Worm (Caenorhabditis elegans) whole organism, L2 larva: ENCODE results near the gene vps-54.

ENCODE experiments used
- C34F6.9 ChIP-seq: fragments of 150-350 bp; optimal IDR thresholded peaks from 2 replicates; lab custom pipeline; 2014; ENCODE audit warnings: missing biosample characterization, missing genetic modification characterization
- F13H6.1 ChIP-seq: sonication (generic microtip); optimal IDR thresholded peaks from 2 replicates; lab custom pipeline; 2016; ENCODE audit warnings: missing genetic modification characterization, missing compliant biosample characterization
- R02D3.7 ChIP-seq: fragments of 150-350 bp; optimal IDR thresholded peaks from 2 replicates; lab custom pipeline; 2014; ENCODE audit warnings: missing biosample characterization, missing genetic modification characterization
- Y55F3AM.14 ChIP-seq: fragments of 200-800 bp; sonication (Bioruptor generic); optimal IDR thresholded peaks from 2 replicates; lab custom pipeline; 2018; ENCODE audit warnings: mild to moderate bottlenecking, missing genetic modification characterization, missing compliant biosample characterization
- ZK546.5 ChIP-seq: sonication (generic microtip); optimal IDR thresholded peaks from 2 replicates; lab custom pipeline; 2017; ENCODE audit warnings: missing biosample characterization, missing genetic modification characterization
- alr-1 ChIP-seq: fragments of 150-350 bp; optimal IDR thresholded peaks from 2 replicates; lab custom pipeline; 2014; ENCODE audit warnings: missing biosample characterization, missing genetic modification characterization
- aly-2 ChIP-seq: fragments of 150-350 bp; optimal IDR thresholded peaks from 2 replicates; lab custom pipeline; 2014; ENCODE audit warnings: missing biosample characterization, missing genetic modification characterization
- ama-1 ChIP-seq: fragments of 150-350 bp; optimal IDR thresholded peaks from 2 replicates; lab custom pipeline; 2018; ENCODE audit warnings: inconsistent platforms
- blmp-1 ChIP-seq: sonication (generic microtip); optimal IDR thresholded peaks from 2 replicates; lab custom pipeline; 2017; ENCODE audit warnings: missing genetic modification characterization, mild to moderate bottlenecking, missing compliant biosample characterization, antibody characterized with exemption, moderate library complexity; ENCODE audit not compliant: insufficient read depth
- ceh-16 ChIP-seq: fragments of 150-350 bp; optimal IDR thresholded peaks from 2 replicates; lab custom pipeline; 2014; ENCODE audit warnings: missing biosample characterization, missing genetic modification characterization
- ceh-82 ChIP-seq: fragments of 150-350 bp; optimal IDR thresholded peaks from 2 replicates; lab custom pipeline; 2014; ENCODE audit warnings: missing biosample characterization, missing genetic modification characterization
- crh-2 ChIP-seq: sonication (generic microtip); optimal IDR thresholded peaks from 2 replicates; lab custom pipeline; 2017; ENCODE audit warnings: missing biosample characterization, missing genetic modification characterization
- elt-1 ChIP-seq: fragments of 150-350 bp; optimal IDR thresholded peaks from 2 replicates; lab custom pipeline; 2014; ENCODE audit warnings: missing biosample characterization, missing genetic modification characterization
- fos-1 ChIP-seq: fragments of 150-350 bp; optimal IDR thresholded peaks from 2 replicates; lab custom pipeline; 2014; ENCODE audit warnings: missing biosample characterization, missing genetic modification characterization
- gmeb-1 ChIP-seq: fragments of 150-350 bp; optimal IDR thresholded peaks from 2 replicates; lab custom pipeline; 2014; ENCODE audit warnings: missing biosample characterization, missing genetic modification characterization
- lin-11 ChIP-seq: fragments of 150-350 bp; sonication (generic microtip); optimal IDR thresholded peaks from 2 replicates; lab custom pipeline; 2014; ENCODE audit warnings: missing biosample characterization, missing genetic modification characterization, inconsistent platforms, mixed read lengths
- lin-13 ChIP-seq: fragments of 150-350 bp; optimal IDR thresholded peaks from 2 replicates; lab custom pipeline; 2014; ENCODE audit warnings: missing biosample characterization, missing genetic modification reagents, missing genetic modification characterization
- lin-39 ChIP-seq: fragments of 150-350 bp; optimal IDR thresholded peaks from 2 replicates; lab custom pipeline; 2014; ENCODE audit warnings: missing biosample characterization, missing genetic modification reagents, missing genetic modification characterization
- lsy-2 ChIP-seq, 2 experiments: fragments of 150-350 bp in 1 of 2; sonication (generic microtip) in 1 of 2; optimal IDR thresholded peaks; 2 replicates each; lab custom pipeline; 2014 to 2017; ENCODE audit warnings: missing biosample characterization in 2 of 2, missing genetic modification characterization in 2 of 2
- mab-5 ChIP-seq: fragments of 150-350 bp; optimal IDR thresholded peaks from 2 replicates; lab custom pipeline; 2014; ENCODE audit warnings: missing biosample characterization, missing genetic modification characterization
- mbf-1 ChIP-seq: sonication (generic microtip); optimal IDR thresholded peaks from 2 replicates; lab custom pipeline; 2017; ENCODE audit warnings: missing biosample characterization, missing genetic modification characterization
- mdl-1 ChIP-seq, 2 experiments: fragments of 150-350 bp in 1 of 2; sonication (generic microtip) in 1 of 2; optimal IDR thresholded peaks; 2 replicates each; lab custom pipeline; 2017; ENCODE audit warnings: missing biosample characterization in 2 of 2, missing genetic modification characterization in 2 of 2
- nhr-10 ChIP-seq: sonication (generic microtip); optimal IDR thresholded peaks from 2 replicates; lab custom pipeline; 2017; ENCODE audit warnings: missing biosample characterization, missing genetic modification characterization
- nhr-11 ChIP-seq: fragments of 150-350 bp; optimal IDR thresholded peaks from 2 replicates; lab custom pipeline; 2014; ENCODE audit warnings: missing biosample characterization, missing genetic modification characterization
- nhr-12 ChIP-seq: fragments of 150-350 bp; optimal IDR thresholded peaks from 2 replicates; lab custom pipeline; 2014; ENCODE audit warnings: missing biosample characterization, missing genetic modification characterization
- nhr-129 ChIP-seq: fragments of 150-350 bp; optimal IDR thresholded peaks from 2 replicates; lab custom pipeline; 2014; ENCODE audit warnings: missing biosample characterization, missing genetic modification characterization
- nhr-21 ChIP-seq: fragments of 150-350 bp; optimal IDR thresholded peaks from 2 replicates; lab custom pipeline; 2014; ENCODE audit warnings: missing biosample characterization, missing genetic modification characterization
- nhr-23 ChIP-seq: fragments of 150-350 bp; optimal IDR thresholded peaks from 2 replicates; lab custom pipeline; 2014; ENCODE audit warnings: missing biosample characterization, missing genetic modification reagents, missing genetic modification characterization
- nhr-25 ChIP-seq: fragments of 150-350 bp; sonication (generic microtip); optimal IDR thresholded peaks from 3 replicates; lab custom pipeline; 2014; ENCODE audit warnings: missing biosample characterization, missing genetic modification characterization
- nhr-6 ChIP-seq: fragments of 150-350 bp; optimal IDR thresholded peaks from 2 replicates; lab custom pipeline; 2014; ENCODE audit warnings: missing biosample characterization, missing genetic modification characterization
- nhr-77 ChIP-seq: fragments of 150-350 bp; optimal IDR thresholded peaks from 2 replicates; lab custom pipeline; 2014; ENCODE audit warnings: missing biosample characterization, missing genetic modification characterization
- peb-1 ChIP-seq: fragments of 150-350 bp; optimal IDR thresholded peaks from 2 replicates; lab custom pipeline; 2014; ENCODE audit warnings: missing biosample characterization, missing genetic modification characterization
- sem-4 ChIP-seq: fragments of 150-350 bp; optimal IDR thresholded peaks from 2 replicates; lab custom pipeline; 2014; ENCODE audit warnings: missing biosample characterization, missing genetic modification reagents, missing genetic modification characterization
- skn-1 ChIP-seq: sonication (generic microtip); optimal IDR thresholded peaks from 2 replicates; lab custom pipeline; 2017; ENCODE audit warnings: missing biosample characterization, missing genetic modification characterization
- sma-3 ChIP-seq: sonication (generic microtip); optimal IDR thresholded peaks from 2 replicates; lab custom pipeline; 2016; ENCODE audit warnings: missing genetic modification reagents, missing genetic modification characterization, missing compliant biosample characterization
- sma-9 ChIP-seq, 2 experiments: fragments of 150-350 bp in 1 of 2; sonication (generic microtip) in 1 of 2; optimal IDR thresholded peaks; 2 replicates each; lab custom pipeline; 2014 to 2016; ENCODE audit warnings: missing genetic modification characterization in 2 of 2, mild to moderate bottlenecking in 1 of 2, missing biosample characterization in 1 of 2, missing compliant biosample characterization in 1 of 2, missing genetic modification reagents in 1 of 2, moderate library complexity in 1 of 2
- unc-39 ChIP-seq: fragments of 150-350 bp; optimal IDR thresholded peaks from 2 replicates; lab custom pipeline; 2014; ENCODE audit warnings: missing biosample characterization, missing genetic modification characterization
- unc-55 ChIP-seq: fragments of 150-350 bp; sonication (generic microtip); optimal IDR thresholded peaks from 3 replicates; lab custom pipeline; 2014; ENCODE audit warnings: missing biosample characterization, missing genetic modification reagents, missing genetic modification characterization
- zag-1 ChIP-seq: fragments of 150-350 bp; optimal IDR thresholded peaks from 2 replicates; lab custom pipeline; 2014; ENCODE audit warnings: missing biosample characterization, missing genetic modification characterization
- ztf-1 ChIP-seq: fragments of 200-800 bp; sonication (Bioruptor generic); conservative IDR thresholded peaks from 2 replicates; pipeline ENCODE4 v1.3.6; 2022; ENCODE audit warnings: missing genetic modification characterization, missing compliant biosample characterization
- ztf-11 ChIP-seq: sonication (generic microtip); optimal IDR thresholded peaks from 2 replicates; lab custom pipeline; 2017; ENCODE audit warnings: missing biosample characterization, missing genetic modification characterization

The vps-54 gene

DNA sequence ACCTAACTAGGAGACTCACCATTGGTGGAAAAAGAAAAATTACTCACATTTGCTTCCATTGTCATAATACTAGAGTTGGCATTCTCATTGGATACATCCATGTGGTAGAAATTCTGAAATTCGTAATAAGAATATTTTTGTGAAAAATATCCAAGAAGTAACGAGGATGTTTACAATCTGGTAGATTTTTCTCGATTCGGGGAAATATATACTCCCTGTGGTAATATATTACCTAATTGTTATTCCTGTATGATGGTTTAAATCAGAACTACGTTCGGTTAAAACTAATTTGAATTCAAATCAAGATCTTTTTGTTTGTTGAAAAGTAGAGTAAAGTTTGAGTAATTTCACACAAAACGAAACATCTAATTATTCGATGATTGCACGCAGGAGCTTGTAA is 27.2 kb downstream of the vps-54 start, which contains the start of gene srd-34:
Gene srd-34 (minus strand): TSS at position 101 of the 400 bp plus-strand sequence.
- TF ChIP-seq lin-11: no peak
- TF ChIP-seq aly-2 (tag; lab: Kevin White, UChicago): no peak
- TF ChIP-seq nhr-129 (tag; lab: Kevin White, UChicago): no peak
- TF ChIP-seq nhr-6 (tag; lab: Kevin White, UChicago): no peak
- TF ChIP-seq ceh-82 (tag; lab: Kevin White, UChicago): no peak
- no peak for TF ChIP-seq nhr-12 (tag; lab: Kevin White, UChicago)
- no peak for TF ChIP-seq blmp-1 (tag; lab: Kevin White, UChicago)
- TF ChIP-seq nhr-11 (tag; lab: Kevin White, UChicago): no peak
- no peak for TF ChIP-seq crh-2
- TF ChIP-seq, all 48 proteins: peak for 0

DNA sequence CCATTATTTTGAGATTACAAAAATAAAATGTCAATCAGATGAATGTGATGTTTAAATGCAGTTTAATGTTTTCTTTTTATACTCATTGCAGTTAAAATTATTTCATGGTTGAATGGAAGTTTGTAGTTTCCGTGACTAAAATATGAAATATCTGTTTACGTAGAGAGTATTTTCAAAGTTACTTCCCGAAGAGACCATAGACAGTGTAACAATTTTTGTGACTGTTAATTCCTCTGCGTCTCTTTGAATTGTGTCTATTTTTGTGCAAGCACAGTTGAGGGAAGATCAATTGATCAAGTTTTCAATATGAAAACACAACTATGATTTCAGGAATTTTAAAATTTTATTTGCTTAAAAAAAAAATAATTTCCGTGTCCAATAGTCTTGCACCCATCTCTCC is 29.5 kb downstream of the vps-54 start, which contains the start of gene F25D1.5:
Gene F25D1.5 (minus strand): TSS at position 35 of the 400 bp plus-strand sequence.
- TF ChIP-seq nhr-25 (tag; lab: Kevin White, UChicago) (no peak), sma-9 (GFP tag; optimal IDR thresholded peaks at IDR 0.05; lab: Kevin White, UChicago) (peak; percentile 59), sma-9 (tag; optimal IDR thresholded peaks at IDR 0.05; lab: Kevin White, UChicago) (no peak), mbf-1 (tag; lab: Kevin White, UChicago) (no peak), peb-1 (tag; lab: Kevin White, UChicago) (no peak), ZK546.5 (tag; lab: Kevin White, UChicago) (no peak), lin-13 (GFP tag; lab: Kevin White, UChicago) (no peak), fos-1 (peak; percentile 41), nhr-77 (tag; lab: Kevin White, UChicago) (peak; percentile 27), elt-1 (tag; lab: Kevin White, UChicago) (no peak), sma-3 (no peak), lin-39 (tag; lab: Kevin White, UChicago) (no peak), lsy-2 (tag; optimal IDR thresholded peaks at IDR 0.05; lab: Kevin White, UChicago) (no peak), crh-2 (peak; percentile 24)

DNA sequence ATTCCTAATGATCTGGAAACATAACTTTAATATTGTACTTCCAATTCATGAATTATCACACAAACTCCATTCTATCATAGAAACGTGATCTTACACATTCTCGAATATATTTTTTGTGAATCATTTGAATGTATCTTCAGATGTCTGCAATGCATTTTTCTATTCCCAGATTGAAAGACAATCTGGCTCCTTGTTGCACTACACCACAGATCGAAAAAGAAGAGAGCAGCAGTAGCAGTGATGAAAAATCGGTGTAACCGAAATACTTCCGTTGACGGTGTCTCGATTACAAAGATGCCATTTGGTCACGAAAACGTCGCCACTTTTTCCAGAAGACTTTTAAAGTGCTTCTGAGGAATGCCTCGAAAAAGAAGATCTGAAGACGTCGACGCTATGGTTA is 36.2 kb downstream of the vps-54 start, which contains the start of gene degt-1:
Gene degt-1 (plus strand): TSS at position 301 of the 400 bp plus-strand sequence.
- TF ChIP-seq fos-1 (no peak), alr-1 (tag; lab: Kevin White, UChicago) (no peak), skn-1 (tag; lab: Kevin White, UChicago) (no peak), nhr-77 (tag; lab: Kevin White, UChicago) (no peak), zag-1 (tag; lab: Kevin White, UChicago) (no peak), lsy-2 (tag; optimal IDR thresholded peaks at IDR 0.05; lab: Kevin White, UChicago) (no peak), peb-1 (tag; lab: Kevin White, UChicago) (no peak), ceh-16 (tag; lab: Kevin White, UChicago) (no peak), lin-39 (tag; lab: Kevin White, UChicago) (no peak), nhr-10 (tag; lab: Kevin White, UChicago) (no peak), unc-39 (tag; lab: Kevin White, UChicago) (no peak), nhr-25 (tag; lab: Kevin White, UChicago) (no peak), lin-11 (no peak), mab-5 (tag; lab: Kevin White, UChicago) (no peak), ama-1 (no peak), nhr-21 (tag; lab: Kevin White, UChicago) (no peak), lin-13 (GFP tag; lab: Kevin White, UChicago) (no peak), crh-2 (no peak), R02D3.7 (tag; lab: Kevin White, UChicago) (no peak)

DNA sequence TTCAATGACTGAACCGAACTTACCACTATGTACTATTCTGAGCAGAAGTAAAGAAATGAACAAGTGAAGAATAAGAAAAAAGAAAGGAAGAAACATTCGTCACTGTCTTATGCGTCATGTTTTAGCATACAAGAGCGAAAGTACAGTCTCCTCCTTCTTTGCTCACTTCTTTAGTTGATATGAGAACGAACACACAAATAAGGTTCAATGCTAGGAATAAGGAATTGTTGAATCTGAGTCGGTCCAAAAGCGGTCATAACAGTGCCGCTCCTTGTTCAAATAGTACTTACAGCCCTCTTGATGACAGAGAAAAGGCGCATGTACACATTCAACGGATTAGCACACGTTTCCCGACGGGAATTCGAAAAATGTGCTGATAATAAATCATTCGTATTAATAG is 37.1 kb downstream of the vps-54 start, which contains the start of gene F25D1.8:
Gene F25D1.8 (plus strand): TSS at position 301 of the 400 bp plus-strand sequence.
- TF ChIP-seq mdl-1 (tag; optimal IDR thresholded peaks at IDR 0.05; lab: Kevin White, UChicago): no peak
- TF ChIP-seq sem-4 (tag; lab: Kevin White, UChicago): no peak
- TF ChIP-seq skn-1 (tag; lab: Kevin White, UChicago): no peak
- no peak for TF ChIP-seq mbf-1 (tag; lab: Kevin White, UChicago)
- no peak for TF ChIP-seq nhr-129 (tag; lab: Kevin White, UChicago)
- TF ChIP-seq aly-2 (tag; lab: Kevin White, UChicago): no peak
- no peak for TF ChIP-seq ama-1
- no peak for TF ChIP-seq Y55F3AM.14 (GFP tag; lab: Kevin White, UChicago)
- no peak for TF ChIP-seq C34F6.9 (tag; lab: Kevin White, UChicago)
- no peak for TF ChIP-seq unc-39 (tag; lab: Kevin White, UChicago)
- no peak for TF ChIP-seq gmeb-1 (tag; lab: Kevin White, UChicago)
- TF ChIP-seq alr-1 (tag; lab: Kevin White, UChicago): no peak
- TF ChIP-seq nhr-12 (tag; lab: Kevin White, UChicago): no peak
- no peak for TF ChIP-seq unc-55 (GFP tag; lab: Kevin White, UChicago)
- TF ChIP-seq nhr-23 (tag; lab: Kevin White, UChicago): no peak
- no peak for TF ChIP-seq ztf-11
- no peak for TF ChIP-seq ztf-1 (GFP tag; lab: Robert Waterston, UW)
- TF ChIP-seq zag-1 (tag; lab: Kevin White, UChicago): no peak
- TF ChIP-seq F13H6.1 (tag; lab: Kevin White, UChicago): no peak
